Worm (Caenorhabditis elegans) whole organism, L2 larva: ENCODE results near the gene W04D2.4.

Source experiments
- F13H6.1 ChIP-seq: sonication (generic microtip); optimal IDR thresholded peaks from 2 replicates; lab custom pipeline; 2016; ENCODE audit warnings: missing genetic modification characterization, missing compliant biosample characterization
- dmd-4 ChIP-seq: sonication (generic microtip); optimal IDR thresholded peaks from 2 replicates; lab custom pipeline; 2017; ENCODE audit warnings: missing biosample characterization, missing genetic modification characterization
- nhr-11 ChIP-seq: fragments of 150-350 bp; optimal IDR thresholded peaks from 2 replicates; lab custom pipeline; 2014; ENCODE audit warnings: missing biosample characterization, missing genetic modification characterization

DNA sequence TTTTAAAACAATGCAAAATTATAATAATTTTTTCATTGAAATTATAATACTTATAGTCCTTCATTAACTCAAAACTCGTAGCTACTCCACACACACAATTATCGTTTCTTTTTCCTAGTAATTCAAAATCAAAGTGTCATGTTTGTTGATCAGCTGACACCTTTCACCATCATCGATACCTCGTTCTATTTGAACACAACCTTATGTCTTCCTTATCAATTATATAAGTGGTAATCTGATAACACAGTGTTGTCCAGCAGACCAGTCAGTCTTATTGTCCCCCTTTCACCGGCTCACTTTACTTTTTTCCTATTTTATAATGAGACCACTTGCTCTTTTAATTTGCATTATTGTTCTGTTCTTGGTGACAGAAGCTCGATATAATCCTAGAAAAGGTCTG, 15.2 kb upstream of the W04D2.4 start, which contains the start of the genes T28H10.2 and lgmn-1:
- TF ChIP-seq nhr-11 (tag; lab: Kevin White, UChicago) (no peak), F13H6.1 (no peak), dmd-4 (no peak)
